Worm (Caenorhabditis elegans) whole organism, young adult: Measurements from ENCODE around the gene M163.5.

Experiments used
- B0019.2 ChIP-seq: fragments of 200-800 bp; sonication (Bioruptor generic); conservative IDR thresholded peaks from 2 replicates; pipeline ENCODE4 v1.3.6; 2022; ENCODE audit warnings: missing genetic modification reagents, missing genetic modification characterization, missing compliant biosample characterization
- F10E7.11 ChIP-seq: sonication (generic microtip); optimal IDR thresholded peaks from 2 replicates; lab custom pipeline; 2017; ENCODE audit warnings: mild to moderate bottlenecking, missing genetic modification characterization, moderate library complexity, missing compliant biosample characterization
- F23B12.7 ChIP-seq: sonication (generic microtip); optimal IDR thresholded peaks from 2 replicates; lab custom pipeline; 2017; ENCODE audit warnings: missing genetic modification characterization, mild to moderate bottlenecking, missing compliant biosample characterization, antibody characterized with exemption, moderate library complexity; ENCODE audit not compliant: insufficient read depth
- F33H1.4 ChIP-seq: fragments of 200-800 bp; sonication (Bioruptor generic); IDR thresholded peaks from 2 replicates; pipeline ENCODE4 v1.3.6; 2022; ENCODE audit warnings: missing genetic modification reagents, missing genetic modification characterization, missing compliant biosample characterization
- F37B4.10 ChIP-seq: fragments of 200-800 bp; sonication (Bioruptor generic); IDR thresholded peaks from 2 replicates; pipeline ENCODE4 v1.3.6; 2022; ENCODE audit warnings: missing genetic modification characterization, missing compliant biosample characterization
- F49E8.2 ChIP-seq: sonication (generic microtip); optimal IDR thresholded peaks from 3 replicates; lab custom pipeline; 2017; ENCODE audit warnings: missing genetic modification characterization, mild to moderate bottlenecking, missing compliant biosample characterization, antibody characterized with exemption, moderate library complexity; ENCODE audit not compliant: insufficient read depth
- F55B11.4 ChIP-seq: sonication (generic microtip); optimal IDR thresholded peaks from 2 replicates; lab custom pipeline; 2016; ENCODE audit warnings: missing compliant biosample characterization, missing genetic modification characterization, borderline replicate concordance; ENCODE audit not compliant: insufficient read depth
- F57C9.4 ChIP-seq: sonication (generic microtip); optimal IDR thresholded peaks from 2 replicates; lab custom pipeline; 2017; ENCODE audit warnings: mild to moderate bottlenecking, missing genetic modification characterization, missing compliant biosample characterization
- T26A5.8 ChIP-seq: sonication (generic microtip); optimal IDR thresholded peaks from 2 replicates; lab custom pipeline; 2016; ENCODE audit warnings: missing genetic modification characterization, missing compliant biosample characterization
- Y53F4B.3 ChIP-seq: fragments of 200-800 bp; sonication (Bioruptor generic); IDR thresholded peaks from 2 replicates; pipeline ENCODE4 v1.3.6; 2022; ENCODE audit warnings: missing genetic modification reagents, missing genetic modification characterization, missing compliant biosample characterization
- Y95B8A.8 ChIP-seq: fragments of 200-800 bp; sonication (Bioruptor generic); IDR thresholded peaks from 2 replicates; pipeline ENCODE4 v1.3.6; 2022; ENCODE audit warnings: missing genetic modification reagents, missing genetic modification characterization, missing compliant biosample characterization
- akir-1 ChIP-seq: fragments of 200-800 bp; sonication (Bioruptor generic); optimal IDR thresholded peaks from 2 replicates; lab custom pipeline; 2018; ENCODE audit warnings: mild to moderate bottlenecking, missing genetic modification characterization, moderate library complexity, missing compliant biosample characterization
- ama-1 ChIP-seq, 3 experiments: fragments of 150-350 bp in 1 of 3; sonication (generic microtip) in 2 of 3; optimal IDR thresholded peaks; 2 replicates each; lab custom pipeline; 2014 to 2018; ENCODE audit warnings: missing biosample characterization in 2 of 3, missing genetic modification characterization in 2 of 3, missing genetic modification reagents in 2 of 3
- aptf-2 ChIP-seq: fragments of 200-800 bp; sonication (Bioruptor generic); conservative IDR thresholded peaks from 2 replicates; pipeline ENCODE4 v1.3.6; 2022; ENCODE audit warnings: missing genetic modification reagents, missing genetic modification characterization, missing compliant biosample characterization
- athp-1 ChIP-seq: sonication (generic microtip); optimal IDR thresholded peaks from 2 replicates; lab custom pipeline; 2017; ENCODE audit warnings: mild to moderate bottlenecking, missing genetic modification characterization, missing compliant biosample characterization
- attf-3 ChIP-seq: fragments of 200-800 bp; sonication (Bioruptor generic); conservative IDR thresholded peaks from 2 replicates; pipeline ENCODE4 v1.3.6; 2022; ENCODE audit warnings: missing genetic modification reagents, missing genetic modification characterization, missing compliant biosample characterization
- attf-6 ChIP-seq: fragments of 200-800 bp; sonication (Bioruptor generic); IDR thresholded peaks from 2 replicates; pipeline ENCODE4 v1.3.6; 2022; ENCODE audit warnings: missing genetic modification reagents, missing genetic modification characterization, missing compliant biosample characterization
- ceh-40 ChIP-seq: fragments of 200-800 bp; sonication (Bioruptor generic); IDR thresholded peaks from 2 replicates; pipeline ENCODE4 v1.3.6; 2022; ENCODE audit warnings: missing genetic modification characterization, missing compliant biosample characterization
- chd-7 ChIP-seq: sonication (generic microtip); optimal IDR thresholded peaks from 2 replicates; lab custom pipeline; 2016; ENCODE audit warnings: mild to moderate bottlenecking, missing genetic modification characterization, moderate library complexity, missing compliant biosample characterization
- die-1 ChIP-seq: sonication (generic microtip); optimal IDR thresholded peaks from 2 replicates; lab custom pipeline; 2016; ENCODE audit warnings: missing genotype, mild to moderate bottlenecking, missing genetic modification characterization, missing compliant biosample characterization
- dox-1 ChIP-seq: fragments of 200-800 bp; sonication (Bioruptor generic); IDR thresholded peaks from 2 replicates; pipeline ENCODE4 v1.3.6; 2022; ENCODE audit warnings: missing genetic modification reagents, missing genetic modification characterization, missing compliant biosample characterization
- dpff-1 ChIP-seq: sonication (generic microtip); optimal IDR thresholded peaks from 2 replicates; lab custom pipeline; 2017; ENCODE audit warnings: mild to moderate bottlenecking, missing genetic modification characterization, missing compliant biosample characterization
- ets-4 ChIP-seq: fragments of 200-800 bp; sonication (Bioruptor generic); optimal IDR thresholded peaks from 2 replicates; lab custom pipeline; 2018; ENCODE audit warnings: mild to moderate bottlenecking, missing genetic modification characterization, missing compliant biosample characterization
- fkh-3 ChIP-seq: sonication (generic microtip); optimal IDR thresholded peaks from 2 replicates; lab custom pipeline; 2016; ENCODE audit warnings: mild to moderate bottlenecking, missing genetic modification characterization, missing compliant biosample characterization
- him-1 ChIP-seq: sonication (generic microtip); optimal IDR thresholded peaks from 2 replicates; lab custom pipeline; 2016; ENCODE audit warnings: missing genotype, missing genetic modification reagents, missing genetic modification characterization, missing compliant biosample characterization
- hlh-12 ChIP-seq: sonication (generic microtip); optimal IDR thresholded peaks from 2 replicates; lab custom pipeline; 2016; ENCODE audit warnings: missing genetic modification characterization, missing compliant biosample characterization
- hlh-26 ChIP-seq: fragments of 200-800 bp; sonication (Bioruptor generic); conservative IDR thresholded peaks from 2 replicates; pipeline ENCODE4 v1.3.6; 2022; ENCODE audit warnings: missing genetic modification reagents, missing genetic modification characterization, missing compliant biosample characterization
- hmg-20 ChIP-seq: fragments of 200-800 bp; sonication (Bioruptor generic); IDR thresholded peaks from 2 replicates; pipeline ENCODE4 v1.3.6; 2022; ENCODE audit warnings: missing genetic modification reagents, missing genetic modification characterization, missing compliant biosample characterization
- hsf-1 ChIP-seq: fragments of 200-800 bp; sonication (Bioruptor generic); IDR thresholded peaks from 2 replicates; pipeline ENCODE4 v1.3.6; 2022; ENCODE audit warnings: missing genetic modification reagents, missing genetic modification characterization, missing compliant biosample characterization
- let-526 ChIP-seq: fragments of 200-800 bp; sonication (Bioruptor generic); IDR thresholded peaks from 2 replicates; pipeline ENCODE4 v1.3.6; 2022; ENCODE audit warnings: missing genetic modification reagents, missing genetic modification characterization, missing compliant biosample characterization
- let-607 ChIP-seq, 2 experiments: fragments of 200-800 bp in 1 of 2; sonication (Bioruptor generic) in 1 of 2; sonication (generic microtip) in 1 of 2; optimal IDR thresholded peaks; 2 replicates each; lab custom pipeline; 2016 to 2018; ENCODE audit warnings: mild to moderate bottlenecking in 2 of 2, missing compliant biosample characterization in 2 of 2, missing genetic modification characterization in 2 of 2, moderate library complexity in 2 of 2, missing genotype in 1 of 2
- lin-54 ChIP-seq: fragments of 200-800 bp; sonication (Bioruptor generic); optimal IDR thresholded peaks from 2 replicates; lab custom pipeline; 2018; ENCODE audit warnings: mild to moderate bottlenecking, missing genetic modification characterization, missing compliant biosample characterization
- lsl-1 ChIP-seq: fragments of 200-800 bp; sonication (Bioruptor generic); optimal IDR thresholded peaks from 2 replicates; lab custom pipeline; 2018; ENCODE audit warnings: mild to moderate bottlenecking, missing genetic modification characterization, moderate library complexity, missing compliant biosample characterization
- madf-8 ChIP-seq: fragments of 200-800 bp; sonication (Bioruptor generic); conservative IDR thresholded peaks from 2 replicates; pipeline ENCODE4 v1.3.6; 2022; ENCODE audit warnings: missing genetic modification reagents, missing genetic modification characterization, missing compliant biosample characterization
- nhr-120 ChIP-seq: fragments of 200-800 bp; sonication (Bioruptor generic); IDR thresholded peaks from 2 replicates; pipeline ENCODE4 v1.3.6; 2022; ENCODE audit warnings: missing genetic modification characterization, missing compliant biosample characterization
- nhr-179 ChIP-seq: sonication (generic microtip); optimal IDR thresholded peaks from 2 replicates; lab custom pipeline; 2016; ENCODE audit warnings: mild to moderate bottlenecking, missing genetic modification characterization, missing compliant biosample characterization
- nhr-80 ChIP-seq: sonication (generic microtip); optimal IDR thresholded peaks from 2 replicates; lab custom pipeline; 2016; ENCODE audit warnings: missing genetic modification characterization, missing compliant biosample characterization
- rcor-1 ChIP-seq: fragments of 200-800 bp; sonication (Bioruptor generic); IDR thresholded peaks from 2 replicates; pipeline ENCODE4 v1.3.6; 2022; ENCODE audit warnings: missing genetic modification reagents, missing genetic modification characterization, missing compliant biosample characterization
- snpc-1.3 ChIP-seq: sonication (generic microtip); optimal IDR thresholded peaks from 2 replicates; lab custom pipeline; 2017; ENCODE audit warnings: missing genetic modification characterization, mild to moderate bottlenecking, missing compliant biosample characterization, antibody characterized with exemption, moderate library complexity, missing genotype, missing genetic modification reagents; ENCODE audit not compliant: insufficient read depth
- snpc-4 ChIP-seq, 5 experiments: fragments of 150-350 bp in 1 of 5; sonication (generic microtip) in 4 of 5; optimal IDR thresholded peaks; 2 replicates each; lab custom pipeline; 2014 to 2018; ENCODE audit warnings: missing genetic modification characterization in 5 of 5, missing biosample characterization in 3 of 5, antibody characterized with exemption in 2 of 5, mild to moderate bottlenecking in 2 of 5, missing compliant biosample characterization in 2 of 5, missing genotype in 2 of 5, moderate library complexity in 2 of 5, missing genetic modification reagents in 1 of 5
- somi-1 ChIP-seq: fragments of 200-800 bp; sonication (Bioruptor generic); optimal IDR thresholded peaks from 2 replicates; lab custom pipeline; 2018; ENCODE audit warnings: mild to moderate bottlenecking, missing genetic modification characterization, missing compliant biosample characterization
- tbp1 ChIP-seq: fragments of 200-800 bp; sonication (Bioruptor generic); optimal IDR thresholded peaks from 2 replicates; lab custom pipeline; 2018; ENCODE audit warnings: mild to moderate bottlenecking, missing genetic modification characterization, missing compliant biosample characterization
- unc-130 ChIP-seq: sonication (generic microtip); optimal IDR thresholded peaks from 2 replicates; lab custom pipeline; 2016; ENCODE audit warnings: missing genetic modification reagents, missing genetic modification characterization, missing compliant biosample characterization
- unc-62 ChIP-seq: fragments of 150-350 bp; optimal IDR thresholded peaks from 2 replicates; lab custom pipeline; 2014; ENCODE audit warnings: missing biosample characterization, missing genetic modification reagents, missing genetic modification characterization
- zfh-2 ChIP-seq: fragments of 200-800 bp; sonication (Bioruptor generic); conservative IDR thresholded peaks from 2 replicates; pipeline ENCODE4 v1.3.6; 2022; ENCODE audit warnings: missing genetic modification reagents, missing genetic modification characterization, missing compliant biosample characterization
- ztf-18 ChIP-seq: sonication (generic microtip); optimal IDR thresholded peaks from 2 replicates; lab custom pipeline; 2016; ENCODE audit warnings: missing genotype, mild to moderate bottlenecking, missing genetic modification characterization, missing compliant biosample characterization
- ztf-3 ChIP-seq: fragments of 200-800 bp; sonication (Bioruptor generic); optimal IDR thresholded peaks from 2 replicates; lab custom pipeline; 2018; ENCODE audit warnings: mild to moderate bottlenecking, missing genetic modification characterization, missing compliant biosample characterization

The M163.5 gene

ce11 chrX:14500422-14501058, 26.7 kb downstream of the M163.5 start (continued):
- no peak for TF ChIP-seq ztf-18 (tag; lab: Kevin White, UChicago)
- no peak for TF ChIP-seq zfh-2
- peak; percentile 69 for TF ChIP-seq chd-7 (tag; lab: Kevin White, UChicago)
- TF ChIP-seq fkh-3 (tag; lab: Kevin White, UChicago) = no peak
- TF ChIP-seq ztf-3 (GFP tag; lab: Kevin White, UChicago) = no peak
- TF ChIP-seq F10E7.11 (tag; lab: Kevin White, UChicago) = no peak
- TF ChIP-seq B0019.2 (GFP tag; lab: Robert Waterston, UW) = no peak
- no peak for TF ChIP-seq hlh-12 (tag; lab: Kevin White, UChicago)
- no peak for TF ChIP-seq die-1 (tag; lab: Kevin White, UChicago)
- TF ChIP-seq snpc-1.3 (tag; lab: Kevin White, UChicago) = no peak
- TF ChIP-seq unc-62 = no peak
- peak; percentile 97 for TF ChIP-seq nhr-80 (tag; lab: Kevin White, UChicago)
- TF ChIP-seq him-1 (tag; lab: Kevin White, UChicago) = no peak
- no peak for TF ChIP-seq Y53F4B.3 (GFP tag; lab: Robert Waterston, UW)
- no peak for TF ChIP-seq somi-1 (GFP tag; lab: Kevin White, UChicago)
- TF ChIP-seq lsl-1 (GFP tag; lab: Kevin White, UChicago) = no peak
- TF ChIP-seq rcor-1 (GFP tag; lab: Robert Waterston, UW) = no peak
- no peak for TF ChIP-seq Y95B8A.8 (GFP tag; lab: Robert Waterston, UW)
- no peak for TF ChIP-seq dox-1 (GFP tag; lab: Robert Waterston, UW)
- no peak for TF ChIP-seq F33H1.4 (GFP tag; lab: Robert Waterston, UW)
- TF ChIP-seq ama-1 (optimal IDR thresholded peaks at IDR 0.05; lab: Kevin White, UChicago) = no peak
- no peak for TF ChIP-seq ama-1 (GFP tag; optimal IDR thresholded peaks at IDR 0.05; lab: Kevin White, UChicago)
- no peak for TF ChIP-seq T26A5.8
- TF ChIP-seq attf-6 (GFP tag; lab: Robert Waterston, UW) = no peak
- TF ChIP-seq akir-1 (GFP tag; lab: Kevin White, UChicago) = no peak
- TF ChIP-seq athp-1 = no peak
- TF ChIP-seq F49E8.2 (tag; lab: Kevin White, UChicago) = no peak
- no peak for TF ChIP-seq nhr-120
- no peak for TF ChIP-seq aptf-2 (GFP tag; lab: Robert Waterston, UW)
- no peak for TF ChIP-seq ets-4 (GFP tag; lab: Kevin White, UChicago)
- TF ChIP-seq hsf-1 (GFP tag; lab: Robert Waterston, UW) = no peak
- no peak for TF ChIP-seq dpff-1 (tag; lab: Kevin White, UChicago)
- no peak for TF ChIP-seq madf-8 (GFP tag; lab: Robert Waterston, UW)
- TF ChIP-seq F55B11.4 (tag; lab: Kevin White, UChicago) = no peak
- TF ChIP-seq tbp1 (GFP tag; lab: Kevin White, UChicago) = peak; percentile 46
- TF ChIP-seq nhr-179 (tag; lab: Kevin White, UChicago) = no peak
- TF ChIP-seq ceh-40 (GFP tag; lab: Robert Waterston, UW) = no peak
- no peak for TF ChIP-seq F37B4.10 (GFP tag; lab: Robert Waterston, UW)
- no peak for TF ChIP-seq let-526

- TF ChIP-seq snpc-4 (GFP tag; optimal IDR thresholded peaks at IDR 0.05; lab: Kevin White, UChicago) (no peak), snpc-4 (tag; optimal IDR thresholded peaks at IDR 0.05; lab: Kevin White, UChicago) (peak in 2 of 4 experiments; percentile 1 to 40), athp-1 (no peak), lsl-1 (GFP tag; lab: Kevin White, UChicago) (no peak), attf-3 (GFP tag; lab: Robert Waterston, UW) (no peak), lin-54 (GFP tag; lab: Kevin White, UChicago) (peak; percentile 12), F23B12.7 (tag; lab: Kevin White, UChicago) (no peak), unc-130 (GFP tag; lab: Kevin White, UChicago) (no peak), F57C9.4 (no peak), let-607 (tag; optimal IDR thresholded peaks at IDR 0.05; lab: Kevin White, UChicago) (peak in 1 of 2 experiments; percentile 46), somi-1 (GFP tag; lab: Kevin White, UChicago) (peak; percentile 90), hmg-20 (GFP tag; lab: Robert Waterston, UW) (no peak), hlh-26 (GFP tag; lab: Robert Waterston, UW) (no peak)
Observed at ce11 chrX:14502116-14502587, 28.3 kb downstream of the M163.5 start.
